Worm (Caenorhabditis elegans): Measurements from ENCODE around the gene str-263.
"Not testable (repeated sequence)": the region's sequence is repeated elsewhere in the genome, so short reads cannot be mapped to it uniquely, and the experiment has no call there.

str-263 gene

ce11 chrV:15590183-15590667 is 22.8 kb upstream of the str-263 start, which contains the start of gene F28F8.7:
F28F8.7 (minus strand) TSS chrV:15590617.
- TF ChIP-seq unc-55 (GFP tag; optimal IDR thresholded peaks at IDR 0.05) (peak; percentile 65), crh-2 (tag; optimal IDR thresholded peaks at IDR 0.05) (peak; percentile 24), sma-3 (GFP tag; optimal IDR thresholded peaks at IDR 0.05) (peak; percentile 49), F13H6.1 (tag; optimal IDR thresholded peaks at IDR 0.05) (peak; percentile 25), lsy-2 (tag; optimal IDR thresholded peaks at IDR 0.05) (peak; percentile 65 to 95), lin-13 (GFP tag; optimal IDR thresholded peaks at IDR 0.05) (peak; percentile 9), nhr-129 (tag; optimal IDR thresholded peaks at IDR 0.05) (peak; percentile 7)

- TF ChIP-seq unc-62 (GFP tag; optimal IDR thresholded peaks at IDR 0.05), result no peak
- TF ChIP-seq gmeb-1 (tag; optimal IDR thresholded peaks at IDR 0.05), result no peak
- TF ChIP-seq nhr-6 (tag; optimal IDR thresholded peaks at IDR 0.05), result no peak
- no peak for TF ChIP-seq nhr-237 (tag; optimal IDR thresholded peaks at IDR 0.05)
- no peak for TF ChIP-seq nhr-21 (tag; optimal IDR thresholded peaks at IDR 0.05)
- no peak for TF ChIP-seq Y55F3AM.14 (GFP tag; optimal IDR thresholded peaks at IDR 0.05)
- no peak for TF ChIP-seq ama-1 (optimal IDR thresholded peaks at IDR 0.05)
- TF ChIP-seq nhr-11 (tag; optimal IDR thresholded peaks at IDR 0.05), result no peak
- TF ChIP-seq lin-13 (GFP tag; optimal IDR thresholded peaks at IDR 0.05), result no peak
- no peak for TF ChIP-seq mbf-1 (tag; optimal IDR thresholded peaks at IDR 0.05)
- TF ChIP-seq nhr-10 (tag; optimal IDR thresholded peaks at IDR 0.05), result no peak
- no peak for TF ChIP-seq nhr-77 (tag; optimal IDR thresholded peaks at IDR 0.05)
- no peak for TF ChIP-seq fos-1 (tag; optimal IDR thresholded peaks at IDR 0.05)
- TF ChIP-seq alr-1 (tag; optimal IDR thresholded peaks at IDR 0.05), result no peak
- TF ChIP-seq unc-39 (tag; optimal IDR thresholded peaks at IDR 0.05), result no peak
- no peak for TF ChIP-seq ZK546.5 (tag; optimal IDR thresholded peaks at IDR 0.05)
- no peak for TF ChIP-seq ztf-4 (tag; optimal IDR thresholded peaks at IDR 0.05)
- no peak for TF ChIP-seq ceh-16 (tag; optimal IDR thresholded peaks at IDR 0.05)
Observed at ce11 chrV:15594573-15594972, 18.4 kb upstream of the str-263 start, which contains the start of gene fbxa-139. fbxa-139 (minus strand) TSS chrV:15594673.

- not testable (repeated sequence) for TF ChIP-seq gmeb-1, ceh-16, elt-1 (tag; optimal IDR thresholded peaks at IDR 0.05)
Observed at ce11 chrV:15599762-15600161, 13.2 kb upstream of the str-263 start, which contains the start of gene B0391.14. B0391.14 (minus strand) TSS chrV:15599862.

- no peak for TF ChIP-seq gmeb-1 (tag; optimal IDR thresholded peaks at IDR 0.05)
- TF ChIP-seq ceh-82 (tag; optimal IDR thresholded peaks at IDR 0.05), result no peak
- TF ChIP-seq R02D3.7 (tag; optimal IDR thresholded peaks at IDR 0.05), result no peak
- TF ChIP-seq snpc-4 (tag; optimal IDR thresholded peaks at IDR 0.05), result no peak
- TF ChIP-seq mdl-1 (tag; optimal IDR thresholded peaks at IDR 0.05), result no peak
- TF ChIP-seq ama-1 (optimal IDR thresholded peaks at IDR 0.05), result no peak
- TF ChIP-seq lin-39 (tag; optimal IDR thresholded peaks at IDR 0.05), result no peak
- TF ChIP-seq sem-4 (tag; optimal IDR thresholded peaks at IDR 0.05), result no peak
- TF ChIP-seq ZK546.5 (tag; optimal IDR thresholded peaks at IDR 0.05), result no peak
- TF ChIP-seq fos-1 (tag; optimal IDR thresholded peaks at IDR 0.05), result no peak
- TF ChIP-seq C34F6.9 (tag; optimal IDR thresholded peaks at IDR 0.05), result no peak
- no peak for TF ChIP-seq nhr-25 (tag; optimal IDR thresholded peaks at IDR 0.05)
- TF ChIP-seq sma-9 (GFP tag; optimal IDR thresholded peaks at IDR 0.05), result no peak
- no peak for TF ChIP-seq sma-9 (tag; optimal IDR thresholded peaks at IDR 0.05)
- TF ChIP-seq unc-39 (tag; optimal IDR thresholded peaks at IDR 0.05), result no peak
Observed at ce11 chrV:15602253-15602652, 10.7 kb upstream of the str-263 start, which contains the start of gene fbxa-152. fbxa-152 (minus strand) TSS chrV:15602353.

- no peak for TF ChIP-seq lsy-2 (tag; optimal IDR thresholded peaks at IDR 0.05)
Observed at ce11 chrV:15605045-15605444, 7.9 kb upstream of the str-263 start, which contains the start of gene fbxa-154. fbxa-154 (minus strand) TSS chrV:15605145.

Measured in whole organism, L2 larva.